Fruit fly (Drosophila melanogaster) whole organism, adult: ENCODE measurements around the gene Vha68-1.

Experiments used
- CG11617 ChIP-seq: fragments of 200-800 bp; sonication (Bioruptor generic); optimal IDR thresholded peaks from 2 replicates; lab custom pipeline; 2017; ENCODE audit warnings: mild to moderate bottlenecking, missing biosample characterization, missing genetic modification reagents, missing genetic modification characterization
- CG12768 ChIP-seq: fragments of 200-800 bp; sonication (Bioruptor generic); optimal IDR thresholded peaks from 2 replicates; lab custom pipeline; 2017; ENCODE audit warnings: missing biosample characterization, missing genetic modification characterization, mild to moderate bottlenecking, moderate library complexity, missing genetic modification reagents
- CG14711 ChIP-seq: fragments of 200-800 bp; sonication (Bioruptor generic); optimal IDR thresholded peaks from 2 replicates; lab custom pipeline; 2018; ENCODE audit warnings: missing biosample characterization, mild to moderate bottlenecking, missing genetic modification characterization, moderate library complexity
- CG1620 ChIP-seq: fragments of 200-800 bp; sonication (Bioruptor generic); optimal IDR thresholded peaks from 2 replicates; lab custom pipeline; 2016; ENCODE audit warnings: missing biosample characterization, missing genetic modification characterization
- CG33017 ChIP-seq: fragments of 200-800 bp; sonication (Bioruptor generic); optimal IDR thresholded peaks from 2 replicates; lab custom pipeline; 2018; ENCODE audit warnings: missing biosample characterization, mild to moderate bottlenecking, missing genetic modification characterization, moderate library complexity
- CG5204 ChIP-seq: fragments of 200-800 bp; sonication (Bioruptor generic); optimal IDR thresholded peaks from 2 replicates; lab custom pipeline; 2016; ENCODE audit warnings: missing biosample characterization, missing genetic modification characterization
- CG7045 ChIP-seq: fragments of 200-800 bp; sonication (Bioruptor generic); optimal IDR thresholded peaks from 2 replicates; lab custom pipeline; 2017; ENCODE audit warnings: missing biosample characterization, mild to moderate bottlenecking, missing genetic modification characterization
- CG7101 ChIP-seq: fragments of 200-800 bp; sonication (Bioruptor generic); optimal IDR thresholded peaks from 2 replicates; lab custom pipeline; 2018; ENCODE audit warnings: missing biosample characterization, mild to moderate bottlenecking, missing genetic modification characterization, moderate library complexity
- Clk ChIP-seq: fragments of 200-800 bp; sonication (Bioruptor generic); optimal IDR thresholded peaks from 2 replicates; lab custom pipeline; 2017; ENCODE audit warnings: missing biosample characterization, missing genetic modification characterization
- Crg-1 ChIP-seq: fragments of 200-800 bp; sonication (Bioruptor generic); optimal IDR thresholded peaks from 2 replicates; lab custom pipeline; 2016; ENCODE audit warnings: missing biosample characterization, missing genetic modification characterization
- Hr96 ChIP-seq: fragments of 200-800 bp; sonication (Bioruptor generic); optimal IDR thresholded peaks from 2 replicates; lab custom pipeline; 2016; ENCODE audit warnings: missing biosample characterization, missing genetic modification characterization
- Mnt ChIP-seq: fragments of 200-800 bp; sonication (Bioruptor generic); optimal IDR thresholded peaks from 2 replicates; lab custom pipeline; 2016; ENCODE audit warnings: missing biosample characterization, mild to moderate bottlenecking, missing genetic modification characterization
- bab1 ChIP-seq: fragments of 200-800 bp; sonication (Bioruptor generic); optimal IDR thresholded peaks from 3 replicates; lab custom pipeline; 2019; ENCODE audit warnings: missing biosample characterization, mild to moderate bottlenecking, missing genetic modification characterization, moderate library complexity
- cic ChIP-seq: fragments of 200-800 bp; sonication (Bioruptor generic); optimal IDR thresholded peaks from 2 replicates; lab custom pipeline; 2017; ENCODE audit warnings: missing biosample characterization, mild to moderate bottlenecking, missing genetic modification characterization, moderate library complexity
- cnc ChIP-seq, 2 experiments: fragments of >200 bp; optimal IDR thresholded peaks; 2 replicates each; lab custom pipeline; 2017
- kay ChIP-seq: fragments of 200-800 bp; sonication (Bioruptor generic); peaks from one replicate; lab custom pipeline; 2016; ENCODE audit warnings: missing biosample characterization, missing genetic modification characterization, borderline replicate concordance
- ovo ChIP-seq: fragments of 200-800 bp; sonication (Bioruptor generic); optimal IDR thresholded peaks from 2 replicates; lab custom pipeline; 2016; ENCODE audit warnings: missing biosample characterization, missing genetic modification characterization
- pad ChIP-seq: fragments of 200-800 bp; sonication (Bioruptor generic); optimal IDR thresholded peaks from 3 replicates; lab custom pipeline; 2017; ENCODE audit warnings: missing biosample characterization, missing genetic modification characterization, mild to moderate bottlenecking, moderate library complexity, missing genetic modification reagents
- tj ChIP-seq: fragments of 200-800 bp; sonication (Bioruptor generic); optimal IDR thresholded peaks from 3 replicates; lab custom pipeline; 2017; ENCODE audit warnings: missing biosample characterization, mild to moderate bottlenecking, missing genetic modification characterization, moderate library complexity
- toe ChIP-seq: fragments of 200-800 bp; sonication (Bioruptor generic); optimal IDR thresholded peaks from 2 replicates; lab custom pipeline; 2016; ENCODE audit warnings: missing biosample characterization, missing genetic modification characterization

The Vha68-1 gene

dm6 chr2L:12974045-12974539, 29.8 kb downstream of the Vha68-1 start, which contains the start of gene Vha68-2:
Gene Vha68-2 (plus strand): TSS chr2L:12974322.
- peak; percentile 82 for TF ChIP-seq bab1
- peak; percentile 29 for TF ChIP-seq pad (GFP tag; lab: Kevin White, UChicago)
- TF ChIP-seq Mnt (GFP tag; lab: Kevin White, UChicago): peak; percentile 52
- TF ChIP-seq CG33017: peak; percentile 16
- TF ChIP-seq CG5204 (GFP tag; lab: Kevin White, UChicago): peak; percentile 67
- TF ChIP-seq CG1620 (GFP tag; lab: Kevin White, UChicago): peak; percentile 80
- peak; percentile 74 for TF ChIP-seq CG7101 (tag; lab: Kevin White, UChicago)
- TF ChIP-seq CG12768: no peak
- peak; percentile 65 for TF ChIP-seq ovo
- no peak for TF ChIP-seq tj
- no peak for TF ChIP-seq CG7045 (GFP tag; lab: Kevin White, UChicago)
- no peak for TF ChIP-seq CG14711 (tag; lab: Kevin White, UChicago)
- TF ChIP-seq cic (GFP tag; lab: Kevin White, UChicago): peak; percentile 28
- TF ChIP-seq Hr96 (GFP tag; lab: Kevin White, UChicago): peak; percentile 6
- peak; percentile 23 for TF ChIP-seq CG11617
- no peak for TF ChIP-seq Clk
- TF ChIP-seq Crg-1 (GFP tag; lab: Kevin White, UChicago): peak; percentile 48
- peak; percentile 38 for TF ChIP-seq toe

- TF ChIP-seq CG14711 (tag; lab: Kevin White, UChicago): no peak
- TF ChIP-seq Hr96 (GFP tag; lab: Kevin White, UChicago): no peak
- no peak for TF ChIP-seq CG33017
- TF ChIP-seq bab1: no peak
Measured at dm6 chr2L:12969569-12969968, 34.3 kb downstream of the Vha68-1 start.

dm6 chr2L:12966290-12966689, 37.6 kb downstream of the Vha68-1 start, which contains the start of gene CG16800:
Gene CG16800 (plus strand): TSS chr2L:12966590.
- TF ChIP-seq CG5204 (GFP tag; lab: Kevin White, UChicago): no peak
- no peak for TF ChIP-seq bab1
- no peak for TF ChIP-seq ovo
- no peak for TF ChIP-seq CG7045 (GFP tag; lab: Kevin White, UChicago)
- TF ChIP-seq kay: no peak
- TF ChIP-seq CG33017: no peak
- TF ChIP-seq CG7101 (tag; lab: Kevin White, UChicago): no peak
- no peak for TF ChIP-seq Clk
- no peak for TF ChIP-seq toe
- TF ChIP-seq cnc (optimal IDR thresholded peaks at IDR 0.05; lab: Kevin White, UChicago): no peak
